Fruit fly (Drosophila melanogaster): ENCODE data around the gene CG43057.

- no peak for TF ChIP-seq fd96Ca (GFP tag; IDR thresholded peaks at IDR 0.05)
- no peak for TF ChIP-seq Pif1B (GFP tag; optimal IDR thresholded peaks at IDR 0.05)
- TF ChIP-seq gl (tag; optimal IDR thresholded peaks at IDR 0.05) = no peak
- no peak for TF ChIP-seq CG15710 (tag; optimal IDR thresholded peaks at IDR 0.05)
- TF ChIP-seq Ets98B (GFP tag; IDR thresholded peaks at IDR 0.05) = no peak
- TF ChIP-seq CG34367 (tag; optimal IDR thresholded peaks at IDR 0.05) = no peak
- no peak for TF ChIP-seq D1 (tag; optimal IDR thresholded peaks at IDR 0.05)
- peak; percentile 3 for TF ChIP-seq CG14655 (GFP tag; optimal IDR thresholded peaks at IDR 0.05)
- no peak for TF ChIP-seq EcR (GFP tag; optimal IDR thresholded peaks at IDR 0.05)
Measured at dm6 chr2L:8289352-8290091, 45.7 kb upstream of the CG43057 start.

Measured in whole organism, pupa.